Fruit fly (Drosophila melanogaster): ENCODE results near the gene Dhc1.

The Dhc1 gene

DNA sequence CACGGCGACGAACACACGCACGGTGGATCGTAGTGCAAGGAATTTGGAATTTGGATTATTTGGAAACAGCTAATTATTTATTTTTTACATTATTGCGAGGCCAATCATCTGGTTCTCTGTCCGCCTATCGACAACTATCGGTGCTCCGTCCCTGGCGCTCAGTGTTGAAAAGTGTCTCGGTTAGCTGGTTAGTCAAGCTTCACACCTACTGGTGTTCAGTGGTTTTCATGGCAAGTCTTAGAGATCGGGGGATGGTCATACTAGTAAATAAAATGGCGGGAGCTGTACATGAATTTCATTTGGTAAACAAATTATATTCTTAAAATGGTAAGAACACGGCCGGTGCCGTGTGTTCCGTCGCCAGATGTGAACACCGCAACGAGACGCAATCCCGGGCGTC lies 36.4 kb upstream of the Dhc1 start, which contains the start of the genes trbd and dmt (continued):
- TF ChIP-seq CG12659 (GFP tag; optimal IDR thresholded peaks at IDR 0.05) = peak; percentile 95
- peak; percentile 92 for TF ChIP-seq CG15514 (GFP tag; optimal IDR thresholded peaks at IDR 0.05)
- peak; percentile 46 for TF ChIP-seq luna (GFP tag; optimal IDR thresholded peaks at IDR 0.05)
- TF ChIP-seq CG9609 (GFP tag; optimal IDR thresholded peaks at IDR 0.05) = peak; percentile 53
- TF ChIP-seq sisA (GFP tag; IDR thresholded peaks at IDR 0.05) = no peak
- no peak for TF ChIP-seq fd64A (GFP tag; optimal IDR thresholded peaks at IDR 0.05)
- TF ChIP-seq fu2 (GFP tag; optimal IDR thresholded peaks at IDR 0.05) = peak; percentile 68
- peak; percentile 57 for TF ChIP-seq CG4282 (GFP tag; optimal IDR thresholded peaks at IDR 0.05)
- peak; percentile 22 for TF ChIP-seq CG18764 (GFP tag; optimal IDR thresholded peaks at IDR 0.05)
- peak; percentile 24 for TF ChIP-seq Chrac-16 (GFP tag; optimal IDR thresholded peaks at IDR 0.05)
- TF ChIP-seq Atf-2 (GFP tag; optimal IDR thresholded peaks at IDR 0.05) = peak; percentile 17
- no peak for TF ChIP-seq H15 (GFP tag; IDR thresholded peaks at IDR 0.05)
- peak; percentile 62 for TF ChIP-seq CG7786 (GFP tag; optimal IDR thresholded peaks at IDR 0.05)
- TF ChIP-seq da (GFP tag; optimal IDR thresholded peaks at IDR 0.05) = peak; percentile 60
- peak in 1 of 2 experiments; percentile 74 for TF ChIP-seq dpn (GFP tag; optimal IDR thresholded peaks at IDR 0.05)
- TF ChIP-seq bbx (GFP tag; IDR thresholded peaks at IDR 0.05; ENCODE audit: partially characterized antibody) = no peak
- TF ChIP-seq vnd (GFP tag; IDR thresholded peaks at IDR 0.05; ENCODE audit: partially characterized antibody) = no peak
- TF ChIP-seq Hr51 (GFP tag; optimal IDR thresholded peaks at IDR 0.05) = peak in 1 of 2 experiments; percentile 74
- peak; percentile 52 for TF ChIP-seq tin (GFP tag; optimal IDR thresholded peaks at IDR 0.05)
- peak; percentile 89 for TF ChIP-seq gro (GFP tag; optimal IDR thresholded peaks at IDR 0.05)
- TF ChIP-seq Mes4 (GFP tag; optimal IDR thresholded peaks at IDR 0.05) = peak; percentile 29
- peak; percentile 93 for TF ChIP-seq CG1603 (tag; optimal IDR thresholded peaks at IDR 0.05)
- TF ChIP-seq Fer3 (tag; optimal IDR thresholded peaks at IDR 0.05) = no peak
- TF ChIP-seq dmrt11E (tag; optimal IDR thresholded peaks at IDR 0.05) = peak; percentile 33
- TF ChIP-seq CG13624 (GFP tag; optimal IDR thresholded peaks at IDR 0.05) = peak; percentile 76
- TF ChIP-seq HmgZ (tag; optimal IDR thresholded peaks at IDR 0.05) = peak; percentile 88
- peak; percentile 89 for TF ChIP-seq Lhr (GFP tag; optimal IDR thresholded peaks at IDR 0.05)

DNA sequence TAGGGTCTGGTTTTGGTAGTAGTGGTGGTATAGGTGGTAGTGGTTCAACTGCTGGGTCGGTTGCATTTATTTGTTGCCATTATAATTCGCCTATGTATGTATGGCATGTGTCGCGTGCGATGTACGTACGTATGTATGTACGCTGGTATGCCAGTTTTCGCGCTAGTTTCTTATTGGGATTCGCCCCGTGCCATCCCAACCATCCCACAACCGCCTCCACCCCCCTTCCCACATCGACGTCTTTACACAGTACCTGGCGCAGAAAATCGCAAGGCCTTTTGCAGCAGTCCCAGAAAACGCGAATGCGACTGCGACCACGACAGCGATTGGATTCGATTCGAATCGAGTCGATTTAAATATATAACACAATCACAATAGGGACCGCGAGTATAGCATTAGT lies 35.8 kb upstream of the Dhc1 start:
- TF ChIP-seq Sox102F (GFP tag; optimal IDR thresholded peaks at IDR 0.05) (no peak), Med (GFP tag) (peak; percentile 32), Deaf1 (tag; optimal IDR thresholded peaks at IDR 0.05) (no peak), insv (GFP tag; optimal IDR thresholded peaks at IDR 0.05) (peak in 1 of 2 experiments; percentile 76)

DNA sequence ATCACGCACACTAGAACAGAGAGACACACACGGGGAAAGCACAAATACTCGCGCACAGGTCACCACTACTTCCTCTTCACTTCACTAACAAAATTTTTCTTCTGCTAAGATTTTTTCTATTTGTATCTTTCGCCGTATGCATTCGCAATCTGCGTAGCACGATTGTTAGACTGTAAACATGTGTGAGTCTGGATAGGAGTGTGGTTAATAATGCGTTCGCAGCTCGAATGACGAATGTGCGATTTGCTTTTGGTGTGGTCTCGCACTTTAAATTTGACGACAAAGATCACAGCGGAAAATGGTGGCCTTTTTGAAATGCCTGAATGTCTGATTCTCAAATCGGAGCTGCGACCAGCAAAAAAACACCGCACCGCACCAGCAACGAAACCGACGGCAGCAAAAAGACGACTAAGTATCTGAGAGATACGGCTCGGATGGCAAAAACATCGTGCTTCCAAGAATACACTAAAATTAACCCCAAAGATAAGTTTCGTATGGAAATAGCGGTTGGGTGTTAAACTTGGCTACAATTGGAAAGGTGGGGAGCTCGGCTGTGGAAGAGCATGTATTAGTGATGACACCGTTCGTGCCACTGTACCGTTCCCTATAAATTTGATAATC lies 30.7 kb upstream of the Dhc1 start, which contains the start of gene Unc-115a:
Gene Unc-115a (minus strand): TSS at position 410 of the 621 bp plus-strand sequence.
- TF ChIP-seq CG8290 (GFP tag; optimal IDR thresholded peaks at IDR 0.05) (peak; percentile 12), CG8290 (tag; optimal IDR thresholded peaks at IDR 0.05) (peak in 1 of 2 experiments; percentile 86), CG1024 (GFP tag; IDR thresholded peaks at IDR 0.05) (no peak), CG17361 (GFP tag; IDR thresholded peaks at IDR 0.05) (no peak), salm (tag; optimal IDR thresholded peaks at IDR 0.05) (peak; percentile 47), Nf-YC (tag; optimal IDR thresholded peaks at IDR 0.05) (peak; percentile 32), bcd (GFP tag; optimal IDR thresholded peaks at IDR 0.05) (peak; percentile 29), oc (tag; optimal IDR thresholded peaks at IDR 0.05) (no peak), chn (GFP tag; optimal IDR thresholded peaks at IDR 0.05) (peak; percentile 68), dpn (GFP tag; optimal IDR thresholded peaks at IDR 0.05) (peak; percentile 36 to 47), pb (GFP tag; optimal IDR thresholded peaks at IDR 0.05) (peak; percentile 69), rib (GFP tag; IDR thresholded peaks at IDR 0.05) (no peak), croc (GFP tag; conservative IDR thresholded peaks at IDR 0.05) (no peak), Hr51 (GFP tag; optimal IDR thresholded peaks at IDR 0.05) (peak in 1 of 2 experiments; percentile 6), Sin3A (optimal IDR thresholded peaks at IDR 0.05) (peak; percentile 38), Lhr (GFP tag; optimal IDR thresholded peaks at IDR 0.05) (peak; percentile 92), HmgD (GFP tag; optimal IDR thresholded peaks at IDR 0.05) (peak; percentile 7), CG2712 (tag; optimal IDR thresholded peaks at IDR 0.05) (peak; percentile 73), CG16863 (GFP tag; optimal IDR thresholded peaks at IDR 0.05) (peak; percentile 37), CG1647 (GFP tag; optimal IDR thresholded peaks at IDR 0.05) (peak; percentile 36), CG14710 (tag; optimal IDR thresholded peaks at IDR 0.05) (peak; percentile 75)
